Fruit fly (Drosophila melanogaster) whole organism, embryonic: ENCODE measurements around the gene Nprl3.

ENCODE experiments used
- B-H2 ChIP-seq: fragments of 200-800 bp; sonication (Bioruptor generic); optimal IDR thresholded peaks from 2 replicates; lab custom pipeline; 2018; ENCODE audit warnings: missing biosample characterization, mild to moderate bottlenecking, missing genetic modification characterization
- CG10274 ChIP-seq: fragments of 200-800 bp; sonication (Bioruptor generic); optimal IDR thresholded peaks from 3 replicates; lab custom pipeline; 2017; ENCODE audit warnings: missing biosample characterization, mild to moderate bottlenecking, missing genetic modification characterization
- CG10366 ChIP-seq: fragments of 200-800 bp; sonication (Bioruptor generic); IDR thresholded peaks from 2 replicates; pipeline ENCODE4 v1.3.6; 2022; ENCODE audit warnings: missing biosample characterization, missing genetic modification characterization
- CG10462 ChIP-seq: fragments of 200-800 bp; sonication (Bioruptor generic); optimal IDR thresholded peaks from 2 replicates; lab custom pipeline; 2016; ENCODE audit warnings: missing biosample characterization, missing genetic modification characterization
- CG11560 ChIP-seq: fragments of 200-800 bp; sonication (Bioruptor generic); IDR thresholded peaks from 3 replicates; pipeline ENCODE4 v1.3.6; 2022; ENCODE audit warnings: missing biosample characterization, missing genetic modification characterization
- CG12104 ChIP-seq: fragments of 200-800 bp; sonication (Bioruptor generic); optimal IDR thresholded peaks from 3 replicates; lab custom pipeline; 2016; ENCODE audit warnings: missing biosample characterization, missing genetic modification characterization
- CG13296 ChIP-seq: fragments of 200-800 bp; sonication (Bioruptor generic); optimal IDR thresholded peaks from 3 replicates; lab custom pipeline; 2018; ENCODE audit warnings: missing biosample characterization, mild to moderate bottlenecking, missing genetic modification characterization
- CG15601 ChIP-seq: fragments of 200-800 bp; sonication (Bioruptor generic); optimal IDR thresholded peaks from 3 replicates; lab custom pipeline; 2019; ENCODE audit warnings: missing biosample characterization, mild to moderate bottlenecking, missing genetic modification characterization, moderate library complexity
- CG16863 ChIP-seq: fragments of 200-800 bp; sonication (Bioruptor generic); optimal IDR thresholded peaks from 3 replicates; lab custom pipeline; 2016; ENCODE audit warnings: missing biosample characterization, missing genetic modification characterization
- CG17359 ChIP-seq: fragments of 200-800 bp; sonication (Bioruptor generic); optimal IDR thresholded peaks from 3 replicates; lab custom pipeline; 2018; ENCODE audit warnings: missing biosample characterization, mild to moderate bottlenecking, missing genetic modification characterization, moderate library complexity
- CG1832 ChIP-seq: fragments of 200-800 bp; sonication (Bioruptor generic); optimal IDR thresholded peaks from 2 replicates; lab custom pipeline; 2017; ENCODE audit warnings: missing biosample characterization, mild to moderate bottlenecking, missing genetic modification characterization, inconsistent platforms
- CG32532 ChIP-seq: fragments of 200-800 bp; sonication (Bioruptor generic); IDR thresholded peaks from 2 replicates; pipeline ENCODE4 v1.3.6; 2022; ENCODE audit warnings: missing biosample characterization, missing genetic modification characterization
- CG5245 ChIP-seq: fragments of 200-800 bp; sonication (Bioruptor generic); optimal IDR thresholded peaks from 3 replicates; lab custom pipeline; 2016; ENCODE audit warnings: missing biosample characterization, missing genetic modification characterization
- CG6654 ChIP-seq: fragments of 200-800 bp; sonication (Bioruptor generic); optimal IDR thresholded peaks from 2 replicates; lab custom pipeline; 2017; ENCODE audit warnings: missing biosample characterization, mild to moderate bottlenecking, missing genetic modification characterization
- CG7987 ChIP-seq: fragments of 200-800 bp; sonication (Bioruptor generic); optimal IDR thresholded peaks from 2 replicates; lab custom pipeline; 2018; ENCODE audit warnings: missing biosample characterization, mild to moderate bottlenecking, missing genetic modification characterization, moderate library complexity
- CG8765 ChIP-seq: fragments of 200-800 bp; sonication (Bioruptor generic); IDR thresholded peaks from 2 replicates; pipeline ENCODE4 v1.3.6; 2022; ENCODE audit warnings: missing biosample characterization, missing genetic modification characterization
- CG9876 ChIP-seq: fragments of 200-800 bp; sonication (Bioruptor generic); optimal IDR thresholded peaks from 2 replicates; lab custom pipeline; 2016; ENCODE audit warnings: missing biosample characterization, missing genetic modification characterization
- Camta ChIP-seq: fragments of 200-800 bp; sonication (Bioruptor generic); optimal IDR thresholded peaks from 2 replicates; lab custom pipeline; 2016; ENCODE audit warnings: missing biosample characterization, missing genetic modification characterization
- CkIIα-i1 ChIP-seq: fragments of 200-800 bp; sonication (Bioruptor generic); IDR thresholded peaks from 2 replicates; pipeline ENCODE4 v1.3.6; 2022; ENCODE audit warnings: missing biosample characterization, missing genetic modification characterization
- Doc2 ChIP-seq: fragments of 200-800 bp; sonication (Bioruptor generic); IDR thresholded peaks from 2 replicates; pipeline ENCODE4 v1.3.6; 2022; ENCODE audit warnings: missing biosample characterization, missing genetic modification characterization
- Hey ChIP-seq: fragments of 200-800 bp; sonication (Bioruptor generic); optimal IDR thresholded peaks from 3 replicates; lab custom pipeline; 2018; ENCODE audit warnings: missing biosample characterization, mild to moderate bottlenecking, missing genetic modification characterization
- Xrp1 ChIP-seq: fragments of 200-800 bp; sonication (Bioruptor generic); IDR thresholded peaks from 2 replicates; pipeline ENCODE4 v1.3.6; 2022; ENCODE audit warnings: missing biosample characterization, missing genetic modification characterization
- ato ChIP-seq: fragments of 200-800 bp; sonication (Bioruptor generic); IDR thresholded peaks from 2 replicates; pipeline ENCODE4 v1.3.6; 2022; ENCODE audit warnings: missing biosample characterization, missing genetic modification characterization; ENCODE audit not compliant: partially characterized antibody
- br ChIP-seq: fragments of >200 bp; optimal IDR thresholded peaks from 2 replicates; lab custom pipeline; 2017
- crol ChIP-seq: fragments of 200-800 bp; sonication (Bioruptor generic); IDR thresholded peaks from 2 replicates; pipeline ENCODE4 v1.3.6; 2022; ENCODE audit warnings: missing biosample characterization, missing genetic modification characterization
- crp ChIP-seq, 2 experiments: fragments of 200-800 bp; sonication (Bioruptor generic); optimal IDR thresholded peaks; 2 replicates in 1 of 2; 3 replicates in 1 of 2; lab custom pipeline; 2017; ENCODE audit warnings: missing biosample characterization in 2 of 2, missing genetic modification characterization in 2 of 2, mild to moderate bottlenecking in 1 of 2, moderate library complexity in 1 of 2
- dmrt11E ChIP-seq: fragments of 200-800 bp; sonication (Bioruptor generic); optimal IDR thresholded peaks from 3 replicates; lab custom pipeline; 2018; ENCODE audit warnings: missing biosample characterization, mild to moderate bottlenecking, missing genetic modification characterization, moderate library complexity
- eve ChIP-seq, 2 experiments: fragments of >200 bp; optimal IDR thresholded peaks; 2 replicates each; lab custom pipeline; 2017; ENCODE audit warnings: missing biosample characterization in 2 of 2, missing genetic modification characterization in 2 of 2
- fd64A ChIP-seq: fragments of 200-800 bp; sonication (Bioruptor generic); optimal IDR thresholded peaks from 3 replicates; lab custom pipeline; 2018; ENCODE audit warnings: missing biosample characterization, mild to moderate bottlenecking, missing genetic modification characterization
- gem ChIP-seq: fragments of 200-800 bp; sonication (Bioruptor generic); optimal IDR thresholded peaks from 2 replicates; lab custom pipeline; 2019; ENCODE audit warnings: missing biosample characterization, mild to moderate bottlenecking, missing genetic modification characterization, moderate library complexity
- gt ChIP-seq: fragments of 200-800 bp; sonication (Bioruptor generic); IDR thresholded peaks from 2 replicates; pipeline ENCODE4 v1.3.6; 2022; ENCODE audit warnings: missing biosample characterization, missing genetic modification characterization
- hkb ChIP-seq, 2 experiments: fragments of 200-800 bp in 1 of 2; fragments of >200 bp in 1 of 2; sonication (Bioruptor generic) in 1 of 2; IDR thresholded peaks in 1 of 2; optimal IDR thresholded peaks in 1 of 2; 2 replicates each; pipeline versions ENCODE4 v1.3.6 to Lab custom; 2017 to 2022; ENCODE audit warnings: missing biosample characterization in 1 of 2, missing genetic modification characterization in 1 of 2
- kay ChIP-seq: fragments of 200-800 bp; sonication (Bioruptor generic); optimal IDR thresholded peaks from 2 replicates; lab custom pipeline; 2016; ENCODE audit warnings: missing biosample characterization, missing genetic modification characterization
- lola ChIP-seq, 3 experiments: fragments of >200 bp in 2 of 3; fragments of 200-800 bp in 1 of 3; sonication (Bioruptor generic) in 1 of 3; optimal IDR thresholded peaks; 2 replicates each; lab custom pipeline; 2017 to 2019; ENCODE audit warnings: missing biosample characterization in 3 of 3, missing genetic modification characterization in 3 of 3, mild to moderate bottlenecking in 1 of 3, moderate library complexity in 1 of 3
- phol ChIP-seq: fragments of 200-800 bp; sonication (Bioruptor generic); optimal IDR thresholded peaks from 3 replicates; lab custom pipeline; 2018; ENCODE audit warnings: missing biosample characterization, mild to moderate bottlenecking, missing genetic modification characterization, moderate library complexity
- pum ChIP-seq: fragments of 200-800 bp; sonication (Bioruptor generic); optimal IDR thresholded peaks from 2 replicates; lab custom pipeline; 2016; ENCODE audit warnings: missing biosample characterization, missing genetic modification characterization
- repo ChIP-seq: fragments of 200-800 bp; sonication (Bioruptor generic); optimal IDR thresholded peaks from 2 replicates; lab custom pipeline; 2016; ENCODE audit warnings: missing biosample characterization, missing genetic modification characterization
- ro ChIP-seq: fragments of 200-800 bp; sonication (Bioruptor generic); IDR thresholded peaks from 2 replicates; pipeline ENCODE4 v1.3.6; 2022; ENCODE audit warnings: missing biosample characterization, missing genetic modification characterization
- salm ChIP-seq: fragments of 200-800 bp; sonication (Bioruptor generic); optimal IDR thresholded peaks from 2 replicates; lab custom pipeline; 2018; ENCODE audit warnings: missing biosample characterization, mild to moderate bottlenecking, missing genetic modification characterization
- schlank ChIP-seq: fragments of 200-800 bp; sonication (Bioruptor generic); optimal IDR thresholded peaks from 2 replicates; lab custom pipeline; 2018; ENCODE audit warnings: missing biosample characterization, mild to moderate bottlenecking, missing genetic modification characterization
- sqz ChIP-seq: fragments of 200-800 bp; sonication (Bioruptor generic); optimal IDR thresholded peaks from 3 replicates; lab custom pipeline; 2018; ENCODE audit warnings: missing biosample characterization, mild to moderate bottlenecking, missing genetic modification characterization
- tin ChIP-seq: fragments of 200-800 bp; sonication (Bioruptor generic); optimal IDR thresholded peaks from 3 replicates; lab custom pipeline; 2016; ENCODE audit warnings: missing biosample characterization, missing genetic modification characterization
- ttk ChIP-seq: fragments of 200-800 bp; sonication (Bioruptor generic); IDR thresholded peaks from 2 replicates; pipeline ENCODE4 v2.1.2; 2022; ENCODE audit warnings: missing biosample characterization, missing genetic modification characterization
- yki ChIP-seq: fragments of >200 bp; optimal IDR thresholded peaks from 3 replicates; lab custom pipeline; 2018
- z ChIP-seq: fragments of 200-800 bp; sonication (Bioruptor generic); IDR thresholded peaks from 3 replicates; pipeline ENCODE4 v1.3.6; 2022; ENCODE audit warnings: missing biosample characterization, missing genetic modification characterization
- zfh2 ChIP-seq: fragments of 200-800 bp; sonication (Bioruptor generic); optimal IDR thresholded peaks from 2 replicates; lab custom pipeline; 2016; ENCODE audit warnings: missing biosample characterization, missing genetic modification characterization

The Nprl3 gene

DNA sequence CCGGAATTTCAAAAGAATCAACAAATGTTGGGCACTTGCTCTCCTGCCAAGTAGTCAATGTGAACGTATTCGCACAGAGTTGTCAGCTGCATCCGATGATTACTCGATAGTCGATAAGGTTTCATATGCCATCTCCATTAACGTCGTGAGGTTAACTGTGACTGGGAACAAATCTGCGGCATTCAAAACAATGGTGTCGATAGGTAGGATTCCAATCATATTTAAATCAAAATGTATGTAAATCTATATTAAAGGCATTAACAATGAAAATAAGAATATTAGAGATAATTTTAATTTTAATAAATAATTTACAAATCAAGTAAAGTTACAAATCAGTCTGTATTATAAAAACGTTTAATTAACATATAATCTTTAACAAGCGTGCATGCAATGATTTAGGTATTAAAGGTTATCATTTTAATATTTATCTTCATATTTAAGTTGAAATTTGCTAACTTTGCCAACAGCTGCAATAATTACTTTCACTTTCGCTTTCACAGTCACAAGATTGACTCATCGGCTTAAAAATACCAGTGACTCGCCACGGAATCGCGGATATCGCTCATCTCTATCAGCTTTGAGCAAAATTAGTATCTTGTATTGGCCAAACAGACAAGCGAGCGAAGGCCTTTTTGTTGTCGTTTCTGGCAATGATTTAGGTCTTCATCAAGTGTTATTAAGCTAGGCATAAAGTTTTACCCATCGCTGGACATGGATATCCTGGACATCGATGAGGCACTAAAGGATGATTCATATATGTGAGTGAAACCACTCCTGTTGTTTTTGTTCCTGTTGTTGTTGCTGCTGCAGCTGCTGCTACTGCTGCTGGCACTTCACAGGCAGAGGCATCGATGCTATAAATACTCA lies 36.8 kb downstream of the Nprl3 start, which contains the start of the genes Meics, Nxf3 and ssp2 (continued):
- TF ChIP-seq fd64A (GFP tag; lab: Kevin White, UChicago) (no peak), B-H2 (GFP tag; lab: Kevin White, UChicago) (no peak), Xrp1 (GFP tag; lab: Robert Waterston, UW) (no peak), crp (GFP tag; optimal IDR thresholded peaks at IDR 0.05; lab: Kevin White, UChicago) (peak in 1 of 2 experiments; percentile 47), ttk (no peak; the same call in 1 of the 2 replicates)

DNA sequence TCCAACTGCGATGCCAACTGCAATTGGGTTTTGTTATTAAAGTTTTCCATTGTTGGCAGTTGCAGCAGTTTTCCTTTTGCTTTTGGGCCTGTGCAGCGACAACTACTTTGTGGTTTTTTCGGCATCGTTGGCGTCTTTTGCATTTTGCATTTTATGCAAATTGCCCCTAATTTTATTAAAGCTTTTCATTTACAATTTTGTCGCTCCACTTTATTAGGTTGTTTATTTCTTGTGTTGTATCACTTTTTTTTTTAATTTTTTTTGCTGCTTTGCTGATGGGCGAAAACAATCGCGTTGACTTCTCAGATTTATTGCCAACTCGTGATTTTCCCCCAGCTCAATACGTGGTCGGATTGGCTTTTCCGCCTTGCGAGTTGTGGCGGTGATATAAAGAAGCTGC lies 43.9 kb downstream of the Nprl3 start:
- TF ChIP-seq hkb (optimal IDR thresholded peaks at IDR 0.05; lab: Kevin White, UChicago), result peak; percentile 12
- TF ChIP-seq hkb (GFP tag; IDR thresholded peaks at IDR 0.05; lab: Robert Waterston, UW), result no peak
- no peak for TF ChIP-seq Hey (tag; lab: Kevin White, UChicago)

DNA sequence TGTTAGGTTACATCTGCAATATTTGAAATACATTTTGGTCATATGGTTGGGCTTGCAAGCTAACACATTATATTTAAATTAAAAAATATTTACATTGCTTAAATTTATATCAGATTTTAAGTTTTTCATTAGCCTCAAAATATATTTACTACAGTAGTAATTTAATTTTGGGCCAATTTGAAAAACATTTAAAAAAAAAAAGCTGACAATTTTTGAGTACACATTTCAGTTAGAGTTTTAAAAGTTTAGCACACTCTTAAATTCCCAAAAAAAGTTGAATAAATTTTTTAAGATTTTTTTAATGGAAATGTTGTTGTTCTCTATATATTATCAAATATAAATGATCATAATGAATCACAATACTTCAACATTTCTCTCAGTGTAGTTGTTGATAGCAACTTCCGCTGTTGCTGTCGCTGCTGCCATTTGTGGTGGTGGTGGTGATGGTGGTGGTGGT lies 44.4 kb downstream of the Nprl3 start:
- TF ChIP-seq CG9876 (GFP tag; lab: Kevin White, UChicago) (no peak), tin (peak; percentile 63), CG13296 (peak; percentile 15), CG12104 (GFP tag; lab: Kevin White, UChicago) (peak; percentile 77), gt (no peak), yki (lab: Kevin White, UChicago) (no peak), pum (GFP tag; lab: Kevin White, UChicago) (no peak), CG16863 (GFP tag; lab: Kevin White, UChicago) (peak; percentile 4), ato (no peak), z (GFP tag; lab: Robert Waterston, UW) (no peak), salm (tag; lab: Kevin White, UChicago) (peak; percentile 43), phol (peak; percentile 91), CG10274 (GFP tag; lab: Kevin White, UChicago) (peak; percentile 1), schlank (tag; lab: Kevin White, UChicago) (no peak), br (lab: Kevin White, UChicago) (no peak), CG10366 (GFP tag; lab: Robert Waterston, UW) (peak; percentile 51), CG5245 (peak; percentile 51), CG6654 (GFP tag; lab: Kevin White, UChicago) (peak; percentile 47), Camta (GFP tag; lab: Kevin White, UChicago) (peak; percentile 49), CG11560 (no peak), crol (GFP tag; lab: Robert Waterston, UW) (no peak), eve (GFP tag; optimal IDR thresholded peaks at IDR 0.05; lab: Kevin White, UChicago) (peak in 1 of 2 experiments; percentile 74), CG32532 (no peak; the same call in 1 of the 2 replicates), gem (tag; lab: Kevin White, UChicago) (peak; percentile 87), zfh2 (GFP tag; lab: Kevin White, UChicago) (no peak), Doc2 (GFP tag; lab: Robert Waterston, UW) (no peak), repo (GFP tag; lab: Kevin White, UChicago) (no peak), CG17359 (peak; percentile 75), kay (GFP tag; lab: Kevin White, UChicago) (peak; percentile 18), CG7987 (GFP tag; lab: Kevin White, UChicago) (no peak), CG8765 (GFP tag; lab: Robert Waterston, UW) (peak; percentile 24; the same call in 1 of the 2 replicates), lola (GFP tag; optimal IDR thresholded peaks at IDR 0.05; lab: Kevin White, UChicago) (peak in 1 of 3 experiments; percentile 87), ro (GFP tag; lab: Robert Waterston, UW) (no peak; the same call in 1 of the 2 replicates), sqz (GFP tag; lab: Kevin White, UChicago) (peak; percentile 48), CkIIα-i1 (GFP tag; lab: Robert Waterston, UW) (no peak), dmrt11E (tag; lab: Kevin White, UChicago) (peak; percentile 87), CG15601 (peak; percentile 65), CG10462 (GFP tag; lab: Kevin White, UChicago) (peak; percentile 60), CG1832 (no peak)
